Fruit fly (Drosophila melanogaster): Measurements from ENCODE around the gene Ubx.
A peak's percentile ranks its signal among the peaks of the same experiment; 100 is the strongest.

Gene Ubx

DNA sequence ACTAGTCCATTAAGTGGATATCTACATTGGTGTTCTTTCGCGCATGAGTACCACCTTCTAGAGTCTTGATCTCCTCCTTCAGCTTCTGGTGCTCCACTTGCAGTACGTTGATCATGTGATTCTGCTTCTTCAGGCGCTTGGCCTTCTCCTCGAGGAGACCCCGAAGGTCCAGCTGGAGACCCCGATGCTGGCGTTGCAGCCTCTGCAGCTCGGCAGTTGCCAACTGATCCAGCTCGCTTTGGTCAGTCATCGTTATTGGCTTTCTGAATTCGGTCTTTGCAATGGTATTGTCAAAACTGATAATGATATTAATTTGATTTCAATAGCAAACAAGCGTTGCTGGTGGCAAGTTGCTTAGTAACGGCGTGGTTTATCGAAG lies 109.9 kb downstream of the Ubx start, which contains the start of gene Ccdc114:
Ccdc114 (minus strand) TSS at position 347 of the 379 bp plus-strand sequence.
- TF ChIP-seq Clk (GFP tag; optimal IDR thresholded peaks at IDR 0.05) (no peak), CG33017 (tag; optimal IDR thresholded peaks at IDR 0.05) (no peak), CG5204 (GFP tag; optimal IDR thresholded peaks at IDR 0.05) (no peak), CG7045 (GFP tag; optimal IDR thresholded peaks at IDR 0.05) (no peak), cnc (optimal IDR thresholded peaks at IDR 0.05) (no peak), Hr96 (GFP tag; optimal IDR thresholded peaks at IDR 0.05) (no peak), cic (GFP tag; optimal IDR thresholded peaks at IDR 0.05) (no peak), bab1 (GFP tag; optimal IDR thresholded peaks at IDR 0.05) (no peak), tj (GFP tag; optimal IDR thresholded peaks at IDR 0.05) (no peak)

DNA sequence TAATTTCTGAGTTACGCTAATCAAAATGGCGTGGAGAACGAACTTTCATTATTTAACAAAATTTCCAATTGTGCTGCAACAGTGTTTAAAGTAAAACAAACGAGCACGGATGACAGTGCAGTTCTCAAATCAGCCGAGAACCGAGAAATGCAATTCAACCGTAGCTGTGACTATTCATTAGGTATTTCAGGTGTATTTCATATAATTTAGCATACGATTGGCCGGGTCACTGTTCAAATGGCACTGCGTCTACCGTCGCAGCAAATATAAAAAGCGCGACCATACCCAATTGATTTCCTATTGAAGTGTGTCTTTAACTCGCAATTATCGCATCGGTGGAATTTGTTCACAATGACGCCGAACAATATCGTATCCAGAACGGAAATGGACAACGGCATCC lies 113.7 kb downstream of the Ubx start, which contains the start of gene CG14893:
CG14893 (plus strand) TSS at position 301 of the 400 bp plus-strand sequence.
- TF ChIP-seq cic (GFP tag; optimal IDR thresholded peaks at IDR 0.05) (no peak), tj (GFP tag; optimal IDR thresholded peaks at IDR 0.05) (no peak), kay (GFP tag; ENCODE audit: borderline replicate concordance) (peak; percentile 39), CG1620 (GFP tag; optimal IDR thresholded peaks at IDR 0.05) (no peak), cnc (optimal IDR thresholded peaks at IDR 0.05) (peak in 1 of 2 experiments; percentile 61), Crg-1 (GFP tag; optimal IDR thresholded peaks at IDR 0.05) (no peak), ovo (GFP tag; optimal IDR thresholded peaks at IDR 0.05) (no peak), CG11617 (GFP tag; optimal IDR thresholded peaks at IDR 0.05) (no peak), Mnt (GFP tag; optimal IDR thresholded peaks at IDR 0.05) (no peak)

DNA sequence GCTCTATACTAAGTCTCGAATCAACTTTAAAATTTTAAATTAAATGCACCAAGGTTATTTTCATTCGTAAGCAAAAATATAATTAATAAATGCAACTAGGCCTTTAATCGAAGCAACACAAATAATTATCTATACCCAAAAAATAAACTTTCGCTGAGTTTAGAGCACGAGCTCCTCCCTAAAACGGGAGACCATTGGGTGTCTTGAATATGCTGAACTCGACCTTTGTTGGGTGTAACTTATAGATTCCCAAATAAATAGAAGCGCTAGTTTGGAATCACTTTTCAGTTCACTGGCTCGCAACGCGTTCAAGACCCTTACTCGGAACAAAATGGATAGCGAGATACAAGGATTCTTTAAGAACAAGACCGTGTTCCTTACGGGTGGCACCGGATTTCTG lies 116.6 kb downstream of the Ubx start, which contains the start of gene CG17560:
CG17560 (plus strand) TSS at position 301 of the 400 bp plus-strand sequence.
- TF ChIP-seq Hr96 (GFP tag; optimal IDR thresholded peaks at IDR 0.05) (no peak), CG14711 (tag; optimal IDR thresholded peaks at IDR 0.05) (no peak), Clk (GFP tag; optimal IDR thresholded peaks at IDR 0.05) (no peak), CG7101 (tag; optimal IDR thresholded peaks at IDR 0.05) (peak; percentile 22), CG7045 (GFP tag; optimal IDR thresholded peaks at IDR 0.05) (no peak), CG11617 (GFP tag; optimal IDR thresholded peaks at IDR 0.05) (no peak), Mnt (GFP tag; optimal IDR thresholded peaks at IDR 0.05) (no peak), Crg-1 (GFP tag; optimal IDR thresholded peaks at IDR 0.05) (no peak), toe (GFP tag; optimal IDR thresholded peaks at IDR 0.05) (no peak), CG1620 (GFP tag; optimal IDR thresholded peaks at IDR 0.05) (no peak), kay (GFP tag; ENCODE audit: borderline replicate concordance) (no peak), CG5204 (GFP tag; optimal IDR thresholded peaks at IDR 0.05) (peak; percentile 26), ovo (GFP tag; optimal IDR thresholded peaks at IDR 0.05) (no peak), CG33017 (tag; optimal IDR thresholded peaks at IDR 0.05) (peak; percentile 21)

DNA sequence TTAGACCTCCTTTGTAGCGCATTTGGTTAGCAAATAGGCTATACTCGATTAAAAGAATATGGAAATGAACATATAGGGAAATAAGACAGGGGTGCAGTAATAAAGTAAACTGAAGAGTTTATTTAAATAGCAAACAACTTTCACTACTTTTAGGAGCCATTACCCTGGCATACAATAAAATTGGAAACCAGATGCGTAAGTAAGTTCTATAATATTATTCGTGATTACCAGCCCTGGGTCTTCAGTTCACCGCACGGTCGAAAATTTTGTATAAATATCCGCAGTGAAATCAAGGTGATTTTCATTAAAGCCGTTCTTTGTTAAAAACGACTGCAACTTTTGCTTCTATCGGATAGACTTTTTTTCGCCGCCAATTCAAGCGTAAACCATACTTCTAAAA lies 119.2 kb downstream of the Ubx start, which contains the start of gene CG17562:
CG17562 (plus strand) TSS at position 301 of the 400 bp plus-strand sequence.
- no peak for TF ChIP-seq cnc (optimal IDR thresholded peaks at IDR 0.05)
- TF ChIP-seq CG33017 (tag; optimal IDR thresholded peaks at IDR 0.05): peak; percentile 28
- TF ChIP-seq CG14711 (tag; optimal IDR thresholded peaks at IDR 0.05): no peak
- TF ChIP-seq tj (GFP tag; optimal IDR thresholded peaks at IDR 0.05): no peak
- no peak for TF ChIP-seq Mnt (GFP tag; optimal IDR thresholded peaks at IDR 0.05)
- TF ChIP-seq Clk (GFP tag; optimal IDR thresholded peaks at IDR 0.05): no peak
- TF ChIP-seq CG7101 (tag; optimal IDR thresholded peaks at IDR 0.05): no peak

DNA sequence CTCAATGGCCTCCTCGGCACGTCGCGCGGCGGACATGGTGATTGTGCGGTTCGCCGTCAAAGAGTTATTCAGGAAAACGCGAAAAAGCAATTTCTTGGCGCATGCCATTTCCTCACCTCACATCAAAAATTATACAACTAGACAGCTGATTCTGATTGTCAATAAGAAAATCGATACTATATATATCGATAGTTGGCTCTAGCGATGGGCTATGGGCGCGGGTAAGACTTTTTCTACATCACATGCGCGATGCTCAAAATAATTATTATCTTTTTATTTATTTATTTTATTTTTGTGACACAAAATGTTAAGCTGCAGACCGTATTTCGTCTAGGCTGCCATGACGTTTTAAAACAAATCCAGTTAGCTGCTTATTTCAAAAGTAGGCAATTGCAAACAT lies 120.0 kb downstream of the Ubx start, which contains the start of gene CG10340:
CG10340 (minus strand) TSS at position 151 of the 400 bp plus-strand sequence.
- no peak for TF ChIP-seq CG7045 (GFP tag; optimal IDR thresholded peaks at IDR 0.05)
- no peak for TF ChIP-seq CG5204 (GFP tag; optimal IDR thresholded peaks at IDR 0.05)
- no peak for TF ChIP-seq CG12768 (GFP tag; optimal IDR thresholded peaks at IDR 0.05)
- no peak for TF ChIP-seq cic (GFP tag; optimal IDR thresholded peaks at IDR 0.05)
- no peak for TF ChIP-seq Crg-1 (GFP tag; optimal IDR thresholded peaks at IDR 0.05)
- TF ChIP-seq CG1620 (GFP tag; optimal IDR thresholded peaks at IDR 0.05): no peak
- peak; percentile 11 for TF ChIP-seq bab1 (GFP tag; optimal IDR thresholded peaks at IDR 0.05)
- TF ChIP-seq pad (GFP tag; optimal IDR thresholded peaks at IDR 0.05): no peak
- no peak for TF ChIP-seq CG33017 (tag; optimal IDR thresholded peaks at IDR 0.05)
- TF ChIP-seq cnc (optimal IDR thresholded peaks at IDR 0.05): no peak
- peak; percentile 43 for TF ChIP-seq kay (GFP tag; ENCODE audit: borderline replicate concordance)
- peak; percentile 32 for TF ChIP-seq Mnt (GFP tag; optimal IDR thresholded peaks at IDR 0.05)
- TF ChIP-seq Hr96 (GFP tag; optimal IDR thresholded peaks at IDR 0.05): peak; percentile 4
- TF ChIP-seq tj (GFP tag; optimal IDR thresholded peaks at IDR 0.05): no peak
- no peak for TF ChIP-seq CG14711 (tag; optimal IDR thresholded peaks at IDR 0.05)

DNA sequence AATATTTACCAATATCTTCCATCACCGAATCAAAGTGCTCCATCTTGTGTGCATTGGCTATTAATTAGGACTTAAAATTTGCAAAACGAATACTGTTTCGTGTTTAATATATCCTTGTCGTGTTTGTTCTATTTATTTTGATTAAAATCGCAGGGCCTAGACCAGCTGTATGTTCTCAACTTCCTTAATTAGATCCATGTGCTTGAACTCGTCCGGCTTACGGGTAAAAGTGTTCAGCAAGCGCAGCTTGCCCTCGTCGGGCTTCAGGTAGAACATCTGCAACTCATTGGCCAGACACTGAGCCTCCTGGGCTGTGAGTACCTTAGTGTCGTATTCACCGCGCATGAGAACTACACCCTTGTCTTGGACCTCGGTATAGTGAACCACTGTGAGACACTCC lies 120.9 kb downstream of the Ubx start, which contains the start of gene CG12783:
CG12783 (minus strand) TSS at position 101 of the 400 bp plus-strand sequence.
- TF ChIP-seq pad (GFP tag; optimal IDR thresholded peaks at IDR 0.05) (no peak), Hr96 (GFP tag; optimal IDR thresholded peaks at IDR 0.05) (no peak), ovo (GFP tag; optimal IDR thresholded peaks at IDR 0.05) (no peak), bab1 (GFP tag; optimal IDR thresholded peaks at IDR 0.05) (no peak), Crg-1 (GFP tag; optimal IDR thresholded peaks at IDR 0.05) (no peak), Mnt (GFP tag; optimal IDR thresholded peaks at IDR 0.05) (no peak), CG7045 (GFP tag; optimal IDR thresholded peaks at IDR 0.05) (no peak), tj (GFP tag; optimal IDR thresholded peaks at IDR 0.05) (no peak), cnc (optimal IDR thresholded peaks at IDR 0.05) (no peak), Clk (GFP tag; optimal IDR thresholded peaks at IDR 0.05) (no peak), CG7101 (tag; optimal IDR thresholded peaks at IDR 0.05) (no peak), CG5204 (GFP tag; optimal IDR thresholded peaks at IDR 0.05) (no peak)

DNA sequence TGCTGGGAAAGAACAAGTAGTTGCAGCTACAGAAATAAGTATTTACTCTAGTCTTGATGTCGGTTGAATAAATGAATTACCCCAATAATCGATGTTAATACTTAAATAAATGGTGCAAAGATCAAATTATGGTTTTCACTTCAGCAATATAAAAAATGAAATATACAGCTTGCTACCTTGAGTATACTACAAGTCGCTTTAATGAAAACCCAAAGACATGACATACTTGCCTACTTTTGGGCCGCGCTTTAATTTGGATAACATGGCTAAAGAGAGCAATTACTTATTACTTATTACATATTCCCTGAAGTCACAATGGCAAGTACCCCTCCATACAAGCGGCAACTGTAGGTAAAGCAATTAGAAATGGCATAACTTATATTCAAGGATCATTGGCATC lies 123.0 kb downstream of the Ubx start:
- no peak for TF ChIP-seq Hr96 (GFP tag; optimal IDR thresholded peaks at IDR 0.05)
- TF ChIP-seq pad (GFP tag; optimal IDR thresholded peaks at IDR 0.05): peak; percentile 75
